Worm (Caenorhabditis elegans): ENCODE results near the gene F26D2.13.

- no peak for TF ChIP-seq him-1 (tag; optimal IDR thresholded peaks at IDR 0.05)
- no peak for TF ChIP-seq dao-5 (tag; optimal IDR thresholded peaks at IDR 0.05)
- TF ChIP-seq W03F9.2 (tag; optimal IDR thresholded peaks at IDR 0.05) = no peak
These were observed 29.1 kb downstream of the F26D2.13 start for ce11 chrV:16406357-16406756.

Measured in whole organism, L4/young adult.